Fruit fly (Drosophila melanogaster) whole organism, embryonic: Measurements from ENCODE around the gene Nrd1.

Experiments
- CG11560 ChIP-seq: fragments of 200-800 bp; sonication (Bioruptor generic); IDR thresholded peaks from 3 replicates; pipeline ENCODE4 v1.3.6; 2022; ENCODE audit warnings: missing biosample characterization, missing genetic modification characterization
- CG12391 ChIP-seq: fragments of 200-800 bp; sonication (Bioruptor generic); optimal IDR thresholded peaks from 3 replicates; lab custom pipeline; 2018; ENCODE audit warnings: missing biosample characterization, mild to moderate bottlenecking, missing genetic modification characterization, moderate library complexity
- CG14014 ChIP-seq: fragments of 200-800 bp; sonication (Bioruptor generic); IDR thresholded peaks from 2 replicates; pipeline ENCODE4 v1.3.6; 2022; ENCODE audit warnings: missing biosample characterization, missing genetic modification characterization
- CG6254 ChIP-seq: fragments of 200-800 bp; sonication (Bioruptor generic); optimal IDR thresholded peaks from 3 replicates; lab custom pipeline; 2017; ENCODE audit warnings: mild to moderate bottlenecking, missing biosample characterization, missing genetic modification reagents, missing genetic modification characterization
- CG6654 ChIP-seq: fragments of 200-800 bp; sonication (Bioruptor generic); optimal IDR thresholded peaks from 2 replicates; lab custom pipeline; 2017; ENCODE audit warnings: missing biosample characterization, mild to moderate bottlenecking, missing genetic modification characterization
- CG6854 ChIP-seq: fragments of 200-800 bp; sonication (Bioruptor generic); optimal IDR thresholded peaks from 3 replicates; lab custom pipeline; 2017; ENCODE audit warnings: missing biosample characterization, mild to moderate bottlenecking, missing genetic modification characterization
- Camta ChIP-seq: fragments of 200-800 bp; sonication (Bioruptor generic); optimal IDR thresholded peaks from 2 replicates; lab custom pipeline; 2016; ENCODE audit warnings: missing biosample characterization, missing genetic modification characterization
- Dref ChIP-seq: fragments of 200-800 bp; sonication (Bioruptor generic); IDR thresholded peaks from 2 replicates; pipeline ENCODE4 v1.3.6; 2022; ENCODE audit warnings: missing biosample characterization, missing genetic modification characterization
- MBD-R2 ChIP-seq: fragments of 200-800 bp; sonication (Bioruptor generic); IDR thresholded peaks from 2 replicates; pipeline ENCODE4 v1.3.6; 2022; ENCODE audit warnings: missing biosample characterization, missing genetic modification characterization
- Trl ChIP-seq, 3 experiments: fragments of >200 bp in 2 of 3; fragments of 200-800 bp in 1 of 3; sonication (Bioruptor generic) in 1 of 3; optimal IDR thresholded peaks; 2 replicates in 1 of 3; 3 replicates in 2 of 3; lab custom pipeline; 2016 to 2017; ENCODE audit warnings: missing biosample characterization in 1 of 3, missing genetic modification characterization in 1 of 3
- fru ChIP-seq: fragments of >200 bp; optimal IDR thresholded peaks from 2 replicates; lab custom pipeline; 2017
- sens ChIP-seq: fragments of 200-800 bp; sonication (Bioruptor generic); peaks from one replicate; lab custom pipeline; 2016; ENCODE audit warnings: missing biosample characterization, missing genetic modification characterization
- ttk ChIP-seq: fragments of 200-800 bp; sonication (Bioruptor generic); IDR thresholded peaks from 2 replicates; pipeline ENCODE4 v2.1.2; 2022; ENCODE audit warnings: missing biosample characterization, missing genetic modification characterization
- unc-4 ChIP-seq: fragments of 200-800 bp; sonication (Bioruptor generic); IDR thresholded peaks from 2 replicates; pipeline ENCODE4 v1.3.6; 2022; ENCODE audit warnings: missing biosample characterization, missing genetic modification characterization; ENCODE audit not compliant: partially characterized antibody

dm6 chrX:11858439-11858813, 10.3 kb downstream of the Nrd1 start:
- TF ChIP-seq CG14014 (no peak), fru (lab: Kevin White, UChicago) (no peak), CG12391 (tag; lab: Kevin White, UChicago) (no peak), Trl (optimal IDR thresholded peaks at IDR 0.05; lab: Kevin White, UChicago) (no peak), Trl (GFP tag; optimal IDR thresholded peaks at IDR 0.05; lab: Kevin White, UChicago) (no peak), unc-4 (GFP tag; lab: Robert Waterston, UW) (no peak), CG6654 (GFP tag; lab: Kevin White, UChicago) (no peak), CG11560 (tag; lab: Robert Waterston, UW) (no peak), ttk (GFP tag; lab: Robert Waterston, UW) (no peak), MBD-R2 (GFP tag; lab: Robert Waterston, UW) (no peak), sens (no peak), Camta (no peak), Dref (GFP tag; lab: Robert Waterston, UW) (no peak), CG6254 (GFP tag; lab: Kevin White, UChicago) (no peak), CG6854 (no peak)
